Fruit fly (Drosophila melanogaster): ENCODE data around the gene Tk.

The Tk gene

DNA sequence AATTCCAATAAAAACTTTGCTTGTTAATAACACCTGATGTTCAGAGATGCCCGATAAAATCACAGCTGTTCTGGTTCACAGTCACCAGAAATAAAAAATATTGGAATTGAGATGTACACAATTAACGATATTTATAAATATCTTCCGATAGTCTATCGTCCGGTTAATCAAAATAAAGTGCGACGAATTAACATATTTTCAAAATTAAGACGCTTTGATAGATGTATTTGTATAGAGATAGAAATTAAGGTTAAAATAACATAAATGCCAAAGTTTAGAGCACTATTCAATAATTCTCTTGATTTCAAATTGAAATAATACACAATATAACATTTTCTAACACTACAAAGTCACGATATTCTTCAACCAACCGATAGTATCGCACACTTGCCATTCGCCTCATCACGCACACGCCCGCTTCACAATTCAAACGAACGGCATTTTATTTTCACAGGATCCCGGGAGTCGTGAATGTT is 42.5 kb downstream of the Tk start, which contains the start of the genes CG3281 and aurA (continued):
- no peak for TF ChIP-seq CG12769 (tag; optimal IDR thresholded peaks at IDR 0.05)
- TF ChIP-seq corto (GFP tag; optimal IDR thresholded peaks at IDR 0.05) = peak; percentile 7
- peak; percentile 68 to 78 for TF ChIP-seq chif (GFP tag; optimal IDR thresholded peaks at IDR 0.05)
- peak; percentile 43 for TF ChIP-seq Ssrp (tag; optimal IDR thresholded peaks at IDR 0.05)
- peak in 1 of 2 experiments; percentile 54 for TF ChIP-seq bsh (GFP tag; optimal IDR thresholded peaks at IDR 0.05)
- peak; percentile 68 for TF ChIP-seq PHDP (tag; optimal IDR thresholded peaks at IDR 0.05)
- TF ChIP-seq bigmax (GFP tag; optimal IDR thresholded peaks at IDR 0.05) = no peak
- TF ChIP-seq gro (GFP tag; optimal IDR thresholded peaks at IDR 0.05) = peak; percentile 69
- no peak for TF ChIP-seq btn (GFP tag; optimal IDR thresholded peaks at IDR 0.05)
- no peak for TF ChIP-seq bowl (GFP tag; IDR thresholded peaks at IDR 0.05)
- no peak for TF ChIP-seq CG17802 (tag; optimal IDR thresholded peaks at IDR 0.05)
- TF ChIP-seq HLH3B (GFP tag; IDR thresholded peaks at IDR 0.05) = peak; percentile 19; the same call in 1 of the 2 replicates
- no peak for TF ChIP-seq sima (GFP tag; optimal IDR thresholded peaks at IDR 0.05)
- TF ChIP-seq sqz (GFP tag; optimal IDR thresholded peaks at IDR 0.05) = peak; percentile 73
- TF ChIP-seq CG11093 (GFP tag; IDR thresholded peaks at IDR 0.05) = no peak
- no peak for TF ChIP-seq CG8478 (optimal IDR thresholded peaks at IDR 0.05)
- TF ChIP-seq CG1024 (GFP tag; IDR thresholded peaks at IDR 0.05) = no peak
- peak; percentile 94 for TF ChIP-seq CG31441 (GFP tag; IDR thresholded peaks at IDR 0.05)
- no peak for TF ChIP-seq dati (GFP tag; IDR thresholded peaks at IDR 0.05)
- no peak for TF ChIP-seq br (optimal IDR thresholded peaks at IDR 0.05)
- TF ChIP-seq B-H2 (GFP tag; optimal IDR thresholded peaks at IDR 0.05) = peak; percentile 58
- TF ChIP-seq bcd (GFP tag; optimal IDR thresholded peaks at IDR 0.05) = peak; percentile 68
- TF ChIP-seq unc-4 (GFP tag; IDR thresholded peaks at IDR 0.05; ENCODE audit: partially characterized antibody) = peak; percentile 96
- no peak for TF ChIP-seq aop (GFP tag; IDR thresholded peaks at IDR 0.05)
- TF ChIP-seq lola (GFP tag; optimal IDR thresholded peaks at IDR 0.05) = peak in 1 of 3 experiments; percentile 80
- no peak for TF ChIP-seq fru (optimal IDR thresholded peaks at IDR 0.05)
- peak; percentile 99 for TF ChIP-seq knrl (GFP tag; IDR thresholded peaks at IDR 0.05; ENCODE audit: partially characterized antibody)
- TF ChIP-seq insv (GFP tag; optimal IDR thresholded peaks at IDR 0.05) = peak in 1 of 2 experiments; percentile 33
- peak; percentile 85 for TF ChIP-seq CG2712 (tag; optimal IDR thresholded peaks at IDR 0.05)
- TF ChIP-seq CG6791 (GFP tag; IDR thresholded peaks at IDR 0.05; ENCODE audit: partially characterized antibody) = peak; percentile 92
- TF ChIP-seq Med (GFP tag) = peak; percentile 94
- TF ChIP-seq nerfin-1 (tag; optimal IDR thresholded peaks at IDR 0.05) = peak; percentile 65
- TF ChIP-seq fd64A (GFP tag; optimal IDR thresholded peaks at IDR 0.05) = no peak
- peak; percentile 62 for TF ChIP-seq CG4328 (GFP tag; optimal IDR thresholded peaks at IDR 0.05)
- peak; percentile 87 for TF ChIP-seq CG9932 (GFP tag; IDR thresholded peaks at IDR 0.05)
- TF ChIP-seq CG12659 (GFP tag; optimal IDR thresholded peaks at IDR 0.05) = peak; percentile 88
- peak; percentile 67 for TF ChIP-seq vfl (GFP tag; optimal IDR thresholded peaks at IDR 0.05)
- no peak for TF ChIP-seq eve (GFP tag; optimal IDR thresholded peaks at IDR 0.05)
- TF ChIP-seq CG6683 (GFP tag; optimal IDR thresholded peaks at IDR 0.05) = no peak
- TF ChIP-seq HHEX (GFP tag; optimal IDR thresholded peaks at IDR 0.05) = peak; percentile 18
- TF ChIP-seq CG6689 (GFP tag; IDR thresholded peaks at IDR 0.05) = peak; percentile 35; the same call in 1 of the 2 replicates
- peak; percentile 32 for TF ChIP-seq CG5245 (GFP tag; optimal IDR thresholded peaks at IDR 0.05)
- peak; percentile 39 for TF ChIP-seq CG12744 (GFP tag; optimal IDR thresholded peaks at IDR 0.05)
- peak; percentile 73 for TF ChIP-seq CG18262 (tag; optimal IDR thresholded peaks at IDR 0.05)
- no peak for TF ChIP-seq ac (GFP tag; optimal IDR thresholded peaks at IDR 0.05)
- TF ChIP-seq nerfin-2 (GFP tag; IDR thresholded peaks at IDR 0.05; ENCODE audit: partially characterized antibody) = peak; percentile 91; the same call in 1 of the 2 replicates
- TF ChIP-seq p53 (GFP tag; optimal IDR thresholded peaks at IDR 0.05) = no peak
- 0 out of 2 replicates have a peak, but pooled peaks have one; percentile 5 for TF ChIP-seq CG17328 (GFP tag; IDR thresholded peaks at IDR 0.05)
- TF ChIP-seq Deaf1 (tag; optimal IDR thresholded peaks at IDR 0.05) = no peak
- no peak for TF ChIP-seq gsb (GFP tag; IDR thresholded peaks at IDR 0.05)
- TF ChIP-seq CG7372 (GFP tag; IDR thresholded peaks at IDR 0.05) = peak; percentile 58
